Fruit fly (Drosophila melanogaster): ENCODE results near the gene CG31301.

Gene CG31301

DNA sequence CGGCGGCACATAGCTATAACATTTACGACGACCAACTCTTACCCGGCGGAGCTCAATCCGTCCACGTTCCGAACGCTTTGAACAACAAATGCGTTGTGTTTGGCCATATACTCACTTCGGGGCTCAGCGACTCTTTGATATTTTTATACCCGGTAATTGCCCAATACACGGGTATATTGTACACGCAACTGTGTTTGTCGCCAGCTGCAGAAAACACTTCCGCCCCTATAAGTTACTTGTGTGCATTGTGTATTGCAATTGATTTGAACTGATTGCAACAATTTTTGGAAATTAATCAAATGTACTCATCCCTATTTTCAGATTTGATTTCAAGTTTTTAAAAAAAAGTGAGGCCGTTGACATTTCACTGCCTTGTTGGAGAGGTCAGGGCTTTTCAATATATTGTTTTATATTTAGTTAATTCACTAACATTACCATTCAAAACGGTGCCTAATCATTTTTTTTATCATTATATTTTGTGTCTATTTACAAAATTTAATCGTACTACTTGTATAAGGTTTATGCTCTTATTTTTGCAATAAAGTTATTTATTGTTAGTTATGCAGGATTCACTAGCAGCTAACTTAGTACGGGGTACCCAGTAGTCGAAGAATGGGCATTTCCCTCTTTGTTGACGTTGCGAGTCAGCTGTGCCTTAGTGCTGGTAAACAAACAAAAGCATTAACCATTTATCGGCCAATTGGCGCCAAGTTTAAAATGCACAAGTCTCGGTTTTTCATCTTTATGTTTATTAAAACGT lies 2.9 kb upstream of the CG31301 start, which contains the start of gene Nagk (continued):
- peak; percentile 59; the same call in 1 of the 3 replicates for TF ChIP-seq Opbp (GFP tag; IDR thresholded peaks at IDR 0.05; ENCODE audit: partially characterized antibody)
- no peak for TF ChIP-seq CG32772 (GFP tag; IDR thresholded peaks at IDR 0.05)
- peak; percentile 19; the same call in 1 of the 2 replicates for TF ChIP-seq chm (GFP tag; IDR thresholded peaks at IDR 0.05)
- peak; percentile 27 for TF ChIP-seq org-1 (GFP tag; optimal IDR thresholded peaks at IDR 0.05)
- TF ChIP-seq gcm2 (GFP tag; optimal IDR thresholded peaks at IDR 0.05), result peak; percentile 57
- peak; percentile 38 for TF ChIP-seq dm (GFP tag; optimal IDR thresholded peaks at IDR 0.05)
- peak; percentile 47 for TF ChIP-seq exex (tag; optimal IDR thresholded peaks at IDR 0.05)
- TF ChIP-seq eyg (GFP tag; optimal IDR thresholded peaks at IDR 0.05), result no peak
- TF ChIP-seq CG1603 (tag; optimal IDR thresholded peaks at IDR 0.05), result peak; percentile 48
- TF ChIP-seq Tbp (GFP tag; optimal IDR thresholded peaks at IDR 0.05), result no peak
- peak; percentile 30 for TF ChIP-seq maf-S (GFP tag; optimal IDR thresholded peaks at IDR 0.05)
- TF ChIP-seq E2f1 (GFP tag; IDR thresholded peaks at IDR 0.05), result 0 out of 2 replicates have a peak, but pooled peaks have one; percentile 35
- no peak for TF ChIP-seq eve (GFP tag; optimal IDR thresholded peaks at IDR 0.05)
- TF ChIP-seq tin (GFP tag; optimal IDR thresholded peaks at IDR 0.05), result peak; percentile 53
- TF ChIP-seq CG10979 (tag; optimal IDR thresholded peaks at IDR 0.05), result peak; percentile 59
- no peak for TF ChIP-seq CG34224 (GFP tag; IDR thresholded peaks at IDR 0.05; ENCODE audit: partially characterized antibody)
- TF ChIP-seq CG15073 (GFP tag; optimal IDR thresholded peaks at IDR 0.05), result no peak
- TF ChIP-seq Spps (tag; optimal IDR thresholded peaks at IDR 0.05), result peak; percentile 26
- TF ChIP-seq Ada2b (GFP tag; IDR thresholded peaks at IDR 0.05), result 0 out of 2 replicates have a peak, but pooled peaks have one; percentile 9
- TF ChIP-seq CG11696 (GFP tag; IDR thresholded peaks at IDR 0.05), result peak; percentile 19; the same call in 1 of the 2 replicates
- peak; percentile 54 for TF ChIP-seq Dad (GFP tag; optimal IDR thresholded peaks at IDR 0.05)
- peak; percentile 1 to 85 for TF ChIP-seq crp (GFP tag; optimal IDR thresholded peaks at IDR 0.05)
- no peak for TF ChIP-seq pita (GFP tag; optimal IDR thresholded peaks at IDR 0.05)
- TF ChIP-seq da (GFP tag; optimal IDR thresholded peaks at IDR 0.05), result no peak
- TF ChIP-seq nerfin-2 (GFP tag; IDR thresholded peaks at IDR 0.05; ENCODE audit: partially characterized antibody), result no peak
- no peak for TF ChIP-seq CG6813 (GFP tag; optimal IDR thresholded peaks at IDR 0.05)
- TF ChIP-seq kay (GFP tag; optimal IDR thresholded peaks at IDR 0.05), result peak; percentile 52
- no peak for TF ChIP-seq CG17612 (GFP tag; IDR thresholded peaks at IDR 0.05)
- TF ChIP-seq CG3847 (GFP tag; IDR thresholded peaks at IDR 0.05), result peak; percentile 22
- TF ChIP-seq pho (GFP tag; optimal IDR thresholded peaks at IDR 0.05), result peak; percentile 83
- peak; percentile 13 to 68 for TF ChIP-seq Hr51 (GFP tag; optimal IDR thresholded peaks at IDR 0.05)
- TF ChIP-seq MTF-1 (GFP tag; optimal IDR thresholded peaks at IDR 0.05; ENCODE audit: borderline replicate concordance), result peak; percentile 40
- TF ChIP-seq emc (GFP tag; optimal IDR thresholded peaks at IDR 0.05), result peak; percentile 45
- no peak for TF ChIP-seq gfzf (GFP tag; optimal IDR thresholded peaks at IDR 0.05)
- no peak for TF ChIP-seq CG31365 (tag; optimal IDR thresholded peaks at IDR 0.05)
- peak; percentile 27 for TF ChIP-seq HHEX (GFP tag; optimal IDR thresholded peaks at IDR 0.05)
- TF ChIP-seq CG30020 (tag; optimal IDR thresholded peaks at IDR 0.05), result peak; percentile 4
- peak; percentile 22 for TF ChIP-seq fd3F (GFP tag; optimal IDR thresholded peaks at IDR 0.05)
- peak; percentile 38 for TF ChIP-seq CHES-1-like (GFP tag; optimal IDR thresholded peaks at IDR 0.05)
- peak; percentile 53 for TF ChIP-seq CG11723 (GFP tag; optimal IDR thresholded peaks at IDR 0.05)
- peak; percentile 27 for TF ChIP-seq CG2202 (tag; optimal IDR thresholded peaks at IDR 0.05)
- peak; percentile 12 for TF ChIP-seq Hand (GFP tag; optimal IDR thresholded peaks at IDR 0.05)
- no peak for TF ChIP-seq ERR (GFP tag; optimal IDR thresholded peaks at IDR 0.05)
- TF ChIP-seq CG33213 (GFP tag; optimal IDR thresholded peaks at IDR 0.05), result peak; percentile 29
- 0 out of 2 replicates have a peak, but pooled peaks have one; percentile 27 for TF ChIP-seq sob (GFP tag; IDR thresholded peaks at IDR 0.05)
- TF ChIP-seq MESR4 (GFP tag; optimal IDR thresholded peaks at IDR 0.05), result peak; percentile 56
- no peak for TF ChIP-seq Nf-YA (GFP tag; IDR thresholded peaks at IDR 0.05)
- no peak for TF ChIP-seq CG9797 (GFP tag; optimal IDR thresholded peaks at IDR 0.05)
